Worm (Caenorhabditis elegans): ENCODE results near the gene ift-81.

DNA sequence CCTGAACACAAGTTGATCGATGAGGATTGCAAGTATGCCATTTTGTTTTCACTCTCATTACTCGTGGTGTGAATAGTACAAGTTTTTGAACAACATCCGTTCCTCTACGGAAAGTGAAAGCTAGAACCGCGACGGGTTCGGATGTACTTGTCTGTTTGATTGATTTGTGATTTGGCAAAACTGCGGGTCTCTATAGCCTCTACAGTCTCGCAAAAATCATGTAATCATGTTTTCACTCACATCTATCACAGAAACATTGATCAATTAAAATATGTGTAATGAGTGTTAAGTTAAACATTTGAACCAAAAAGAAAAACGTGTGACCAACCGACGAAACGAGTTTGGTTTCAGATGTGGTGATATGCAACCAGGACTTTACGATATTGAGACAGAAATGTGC is 41.0 kb downstream of the ift-81 start:
- no peak for TF ChIP-seq W03F9.2 (tag; optimal IDR thresholded peaks at IDR 0.05)
- TF ChIP-seq him-1 (tag; optimal IDR thresholded peaks at IDR 0.05) = no peak
- no peak for TF ChIP-seq dao-5 (tag; optimal IDR thresholded peaks at IDR 0.05)
